Worm (Caenorhabditis elegans) whole organism, mixed stage, embryonic: ENCODE data around the gene K09H11.6.

Experiments used
- bed-3 ChIP-seq: fragments of 200-800 bp; sonication (Bioruptor generic); optimal IDR thresholded peaks from 3 replicates; lab custom pipeline; 2018; ENCODE audit warnings: mild to moderate bottlenecking, missing genetic modification characterization, moderate library complexity, missing compliant biosample characterization
- hlh-1 ChIP-seq: fragments of 150-350 bp; optimal IDR thresholded peaks from 2 replicates; lab custom pipeline; 2014; ENCODE audit warnings: missing biosample characterization, missing genetic modification reagents, missing genetic modification characterization
- nhr-12 ChIP-seq: fragments of 150-350 bp; optimal IDR thresholded peaks from 2 replicates; lab custom pipeline; 2014; ENCODE audit warnings: missing biosample characterization, missing genetic modification characterization
- nhr-28 ChIP-seq: fragments of 150-350 bp; optimal IDR thresholded peaks from 2 replicates; lab custom pipeline; 2014; ENCODE audit warnings: missing biosample characterization, missing genetic modification characterization
- snpc-4 ChIP-seq: fragments of 150-350 bp; optimal IDR thresholded peaks from 2 replicates; lab custom pipeline; 2014; ENCODE audit warnings: missing biosample characterization, missing genetic modification characterization
- tbx-8 ChIP-seq: fragments of 200-800 bp; sonication (Bioruptor generic); optimal IDR thresholded peaks from 2 replicates; lab custom pipeline; 2018; ENCODE audit warnings: mild to moderate bottlenecking, missing genetic modification characterization, moderate library complexity, missing compliant biosample characterization
- zip-8 ChIP-seq: fragments of 150-350 bp; optimal IDR thresholded peaks from 2 replicates; lab custom pipeline; 2014; ENCODE audit warnings: missing biosample characterization, missing genetic modification characterization

DNA sequence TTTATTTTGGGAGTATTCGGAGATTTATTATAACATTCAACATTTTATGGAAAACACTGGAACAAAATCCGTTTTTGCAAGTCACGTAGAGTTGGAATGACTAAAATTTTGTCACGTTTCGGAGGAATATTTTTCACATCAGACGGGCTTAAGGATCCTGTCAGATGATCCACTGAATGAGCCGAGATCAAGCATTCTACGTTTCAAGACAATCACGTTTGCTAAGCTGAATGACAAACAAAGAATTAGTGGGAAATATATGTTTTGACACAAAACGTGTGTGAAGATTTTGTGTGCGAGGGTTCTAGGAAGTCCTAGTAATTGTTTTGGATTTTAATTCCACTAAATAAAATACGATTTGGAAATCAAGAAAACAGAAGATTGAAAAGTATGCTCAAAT is 3.5 kb upstream of the K09H11.6 start:
- no peak for TF ChIP-seq nhr-28 (tag; lab: Kevin White, UChicago)
- no peak for TF ChIP-seq zip-8
- no peak for TF ChIP-seq hlh-1 (tag; lab: Kevin White, UChicago)
- no peak for TF ChIP-seq bed-3
- TF ChIP-seq tbx-8, result no peak
- no peak for TF ChIP-seq snpc-4 (tag; lab: Kevin White, UChicago)
- TF ChIP-seq nhr-12 (tag; lab: Kevin White, UChicago), result no peak
